Fruit fly (Drosophila melanogaster) whole organism, wandering third instar larva: Measurements from ENCODE around the gene nes.

ENCODE experiments used
- Dfd ChIP-seq: fragments of >200 bp; optimal IDR thresholded peaks from 2 replicates; lab custom pipeline; 2017; ENCODE audit warnings: missing biosample characterization, missing genetic modification characterization
- HLH106 ChIP-seq: fragments of 200-800 bp; optimal IDR thresholded peaks from 3 replicates; lab custom pipeline; 2019; ENCODE audit warnings: missing biosample characterization, mild to moderate bottlenecking, missing genetic modification characterization, moderate library complexity
- Hr78 ChIP-seq: fragments of >200 bp; optimal IDR thresholded peaks from 2 replicates; lab custom pipeline; 2017; ENCODE audit warnings: missing biosample characterization, missing genetic modification characterization
- Jra ChIP-seq: sonication (Bioruptor generic); optimal IDR thresholded peaks from 2 replicates; lab custom pipeline; 2016; ENCODE audit warnings: missing biosample characterization, missing genetic modification characterization
- Rel ChIP-seq, 2 experiments: fragments of 200-800 bp; sonication (Bioruptor generic) in 1 of 2; optimal IDR thresholded peaks; 2 replicates in 1 of 2; 3 replicates in 1 of 2; lab custom pipeline; 2016 to 2019; ENCODE audit warnings: mild to moderate bottlenecking in 2 of 2, missing biosample characterization in 2 of 2, missing genetic modification characterization in 2 of 2, moderate library complexity in 1 of 2
- fru ChIP-seq: fragments of 200-800 bp; sonication (Bioruptor generic); optimal IDR thresholded peaks from 3 replicates; lab custom pipeline; 2016; ENCODE audit warnings: missing biosample characterization, mild to moderate bottlenecking, missing genetic modification characterization
- pan ChIP-seq: fragments of >200 bp; optimal IDR thresholded peaks from 2 replicates; lab custom pipeline; 2017
- psq ChIP-seq: fragments of 200-800 bp; sonication (Bioruptor generic); optimal IDR thresholded peaks from 3 replicates; lab custom pipeline; 2017; ENCODE audit warnings: missing biosample characterization, mild to moderate bottlenecking, missing genetic modification characterization, moderate library complexity
- sv ChIP-seq: fragments of 200-800 bp; sonication (Bioruptor generic); optimal IDR thresholded peaks from 3 replicates; lab custom pipeline; 2016; ENCODE audit warnings: missing biosample characterization, missing genetic modification characterization
- usp ChIP-seq: fragments of >200 bp; optimal IDR thresholded peaks from 2 replicates; lab custom pipeline; 2017; ENCODE audit warnings: missing biosample characterization, missing genetic modification characterization
- woc ChIP-seq: sonication (Bioruptor generic); optimal IDR thresholded peaks from 2 replicates; lab custom pipeline; 2016; ENCODE audit warnings: missing biosample characterization, mild to moderate bottlenecking, missing genetic modification characterization

DNA sequence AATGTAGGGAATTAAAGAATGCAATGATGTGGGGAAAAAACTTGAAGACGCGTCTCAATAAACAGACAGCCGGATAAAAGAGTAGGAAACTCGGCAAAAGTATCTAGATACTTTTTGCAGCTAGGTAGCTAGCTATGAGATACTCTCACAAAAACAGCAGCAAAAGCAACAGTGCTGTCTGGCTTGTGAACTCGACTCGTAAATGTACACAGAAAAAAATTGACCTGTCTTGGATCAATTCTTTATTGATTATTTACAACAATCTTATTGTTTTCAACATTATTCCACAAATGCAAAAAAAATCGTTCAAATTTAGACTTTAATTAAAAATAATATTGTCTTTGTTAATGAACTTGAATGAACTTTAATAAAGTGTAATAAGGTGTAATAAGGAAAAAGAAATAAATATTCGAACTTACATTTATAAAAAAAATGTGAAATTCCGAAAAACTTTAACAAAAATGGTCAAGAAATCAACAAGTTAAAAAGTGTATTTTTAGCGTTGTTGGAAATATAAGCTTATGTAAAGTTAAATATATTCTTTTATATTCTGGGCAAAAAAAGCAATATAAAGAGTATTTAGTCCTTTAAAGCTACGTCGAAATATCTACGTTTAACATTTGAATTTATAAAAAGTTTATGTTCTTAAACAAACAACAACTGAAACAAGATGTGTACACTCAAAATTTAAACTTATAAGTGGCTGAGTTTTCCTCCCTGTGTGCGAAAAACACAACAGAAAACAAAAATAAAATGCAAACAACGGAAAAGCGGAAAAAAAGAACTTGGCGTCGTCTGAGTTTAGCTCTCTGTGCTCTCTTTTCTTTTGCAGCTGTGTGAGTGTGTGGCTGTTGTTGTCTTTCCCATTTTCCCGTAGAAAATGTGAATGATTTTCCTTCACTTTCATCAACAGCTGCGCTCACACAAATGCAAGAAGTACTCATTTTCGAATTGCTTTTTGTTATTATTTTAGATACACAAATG is 26.4 kb downstream of the nes start:
- TF ChIP-seq Jra (GFP tag; lab: Kevin White, UChicago) (no peak), Rel (GFP tag; optimal IDR thresholded peaks at IDR 0.05; lab: Kevin White, UChicago) (no peak), Rel (tag; optimal IDR thresholded peaks at IDR 0.05; lab: Kevin White, UChicago) (no peak), psq (no peak), woc (GFP tag; lab: Kevin White, UChicago) (no peak), sv (GFP tag; lab: Kevin White, UChicago) (no peak), HLH106 (tag; lab: Kevin White, UChicago) (no peak), Dfd (GFP tag; lab: Kevin White, UChicago) (no peak), Hr78 (GFP tag; lab: Kevin White, UChicago) (no peak), fru (no peak), pan (no peak), usp (GFP tag; lab: Kevin White, UChicago) (no peak)
